Worm (Caenorhabditis elegans): ENCODE results near the gene Y32F6A.5.

- TF ChIP-seq lin-39 (tag; optimal IDR thresholded peaks at IDR 0.05) (no peak), nhr-28 (tag; optimal IDR thresholded peaks at IDR 0.05) (no peak), tra-1 (GFP tag; IDR thresholded peaks at IDR 0.05) (no peak), nhr-237 (tag; optimal IDR thresholded peaks at IDR 0.05) (no peak), nhr-41 (GFP tag; IDR thresholded peaks at IDR 0.05) (no peak), T26A8.4 (GFP tag; IDR thresholded peaks at IDR 0.05) (no peak), gei-8 (GFP tag; optimal IDR thresholded peaks at IDR 0.05) (no peak), snpc-4 (tag; optimal IDR thresholded peaks at IDR 0.05) (no peak)
Measured at ce11 chrV:10475421-10475820, 22.0 kb upstream of the Y32F6A.5 start.
